Fruit fly (Drosophila melanogaster) whole organism: Measurements from ENCODE around the gene CG11723.

ENCODE experiments used
- CG8478 ChIP-seq: fragments of >200 bp; optimal IDR thresholded peaks from 2 replicates; lab custom pipeline; 2018; ENCODE audit warnings: inconsistent platforms
- Dll ChIP-seq: fragments of >200 bp; optimal IDR thresholded peaks from 2 replicates; lab custom pipeline; 2017
- EcR ChIP-seq, 2 experiments: fragments of >200 bp; optimal IDR thresholded peaks; 2 replicates each; lab custom pipeline; 2017; ENCODE audit warnings: missing biosample characterization in 2 of 2, missing genetic modification characterization in 2 of 2, missing genetic modification reagents in 2 of 2
- pan ChIP-seq: fragments of >200 bp; optimal IDR thresholded peaks from 2 replicates; lab custom pipeline; 2017
- psq ChIP-seq: fragments of >200 bp; optimal IDR thresholded peaks from 2 replicates; lab custom pipeline; 2017
- usp ChIP-seq: fragments of >200 bp; optimal IDR thresholded peaks from 2 replicates; lab custom pipeline; 2017; ENCODE audit warnings: missing biosample characterization, missing genetic modification characterization, mixed read lengths

- TF ChIP-seq psq (lab: Kevin White, UChicago), result no peak
- TF ChIP-seq usp (GFP tag; lab: Kevin White, UChicago), result no peak
- TF ChIP-seq CG8478, result no peak
- TF ChIP-seq Dll (lab: Kevin White, UChicago), result no peak
- no peak for TF ChIP-seq pan (lab: Kevin White, UChicago)
- TF ChIP-seq EcR (GFP tag; optimal IDR thresholded peaks at IDR 0.05; lab: Kevin White, UChicago), result no peak
Observed at dm6 chr2L:2177969-2178809, 31.1 kb upstream of the CG11723 start, which contains the start of gene aop.
